Worm (Caenorhabditis elegans) whole organism, young adult: ENCODE measurements around the gene lin-38.
A peak's percentile ranks its signal among the peaks of the same experiment; 100 is the strongest.

Experiments
- B0035.1 ChIP-seq: sonication (generic microtip); optimal IDR thresholded peaks from 2 replicates; lab custom pipeline; 2016; ENCODE audit warnings: missing genetic modification characterization, mild to moderate bottlenecking, missing compliant biosample characterization, missing genotype, missing genetic modification reagents
- B0261.1 ChIP-seq: sonication (generic microtip); optimal IDR thresholded peaks from 2 replicates; lab custom pipeline; 2016; ENCODE audit warnings: mild to moderate bottlenecking, missing genetic modification characterization, moderate library complexity, missing compliant biosample characterization
- B0336.3 ChIP-seq: fragments of 200-800 bp; sonication (Bioruptor generic); IDR thresholded peaks from 2 replicates; pipeline ENCODE4 v1.3.6; 2022; ENCODE audit warnings: missing genetic modification characterization, missing compliant biosample characterization
- F22D6.2 ChIP-seq: sonication (generic microtip); optimal IDR thresholded peaks from 2 replicates; lab custom pipeline; 2016; ENCODE audit warnings: mild to moderate bottlenecking, missing genetic modification characterization, missing compliant biosample characterization
- F23B12.7 ChIP-seq: sonication (generic microtip); optimal IDR thresholded peaks from 2 replicates; lab custom pipeline; 2017; ENCODE audit warnings: missing genetic modification characterization, mild to moderate bottlenecking, missing compliant biosample characterization, antibody characterized with exemption, moderate library complexity; ENCODE audit not compliant: insufficient read depth
- F33H1.4 ChIP-seq: fragments of 200-800 bp; sonication (Bioruptor generic); IDR thresholded peaks from 2 replicates; pipeline ENCODE4 v1.3.6; 2022; ENCODE audit warnings: missing genetic modification reagents, missing genetic modification characterization, missing compliant biosample characterization
- Y95B8A.8 ChIP-seq: fragments of 200-800 bp; sonication (Bioruptor generic); IDR thresholded peaks from 2 replicates; pipeline ENCODE4 v1.3.6; 2022; ENCODE audit warnings: missing genetic modification reagents, missing genetic modification characterization, missing compliant biosample characterization
- ama-1 ChIP-seq, 3 experiments: fragments of 150-350 bp in 1 of 3; sonication (generic microtip) in 2 of 3; optimal IDR thresholded peaks; 2 replicates each; lab custom pipeline; 2014 to 2018; ENCODE audit warnings: missing biosample characterization in 2 of 3, missing genetic modification characterization in 2 of 3, missing genetic modification reagents in 2 of 3
- aptf-3 ChIP-seq: fragments of 200-800 bp; sonication (Bioruptor generic); IDR thresholded peaks from 2 replicates; pipeline ENCODE4 v1.3.6; 2022; ENCODE audit warnings: missing genetic modification characterization, missing compliant biosample characterization
- ceh-27 ChIP-seq: fragments of 200-800 bp; sonication (Bioruptor generic); optimal IDR thresholded peaks from 2 replicates; lab custom pipeline; 2018; ENCODE audit warnings: mild to moderate bottlenecking, missing genetic modification characterization, moderate library complexity, missing compliant biosample characterization
- chd-7 ChIP-seq: sonication (generic microtip); optimal IDR thresholded peaks from 2 replicates; lab custom pipeline; 2016; ENCODE audit warnings: mild to moderate bottlenecking, missing genetic modification characterization, moderate library complexity, missing compliant biosample characterization
- egrh-3 ChIP-seq: fragments of 200-800 bp; sonication (Bioruptor generic); IDR thresholded peaks from 2 replicates; pipeline ENCODE4 v1.3.6; 2022; ENCODE audit warnings: missing genetic modification reagents, missing genetic modification characterization, missing compliant biosample characterization
- hlh-12 ChIP-seq: sonication (generic microtip); optimal IDR thresholded peaks from 2 replicates; lab custom pipeline; 2016; ENCODE audit warnings: missing genetic modification characterization, missing compliant biosample characterization
- hmg-1.2 ChIP-seq: fragments of 200-800 bp; sonication (Bioruptor generic); IDR thresholded peaks from 2 replicates; pipeline ENCODE4 v1.3.6; 2022; ENCODE audit warnings: missing genetic modification reagents, missing genetic modification characterization, missing compliant biosample characterization
- hmg-20 ChIP-seq: fragments of 200-800 bp; sonication (Bioruptor generic); IDR thresholded peaks from 2 replicates; pipeline ENCODE4 v1.3.6; 2022; ENCODE audit warnings: missing genetic modification reagents, missing genetic modification characterization, missing compliant biosample characterization
- hrde-1 ChIP-seq: sonication (generic microtip); optimal IDR thresholded peaks from 2 replicates; lab custom pipeline; 2016; ENCODE audit warnings: missing genetic modification characterization, mild to moderate bottlenecking, missing compliant biosample characterization, moderate library complexity, missing genotype, missing genetic modification reagents, borderline replicate concordance
- let-526 ChIP-seq: fragments of 200-800 bp; sonication (Bioruptor generic); IDR thresholded peaks from 2 replicates; pipeline ENCODE4 v1.3.6; 2022; ENCODE audit warnings: missing genetic modification reagents, missing genetic modification characterization, missing compliant biosample characterization
- let-607 ChIP-seq, 2 experiments: fragments of 200-800 bp in 1 of 2; sonication (Bioruptor generic) in 1 of 2; sonication (generic microtip) in 1 of 2; optimal IDR thresholded peaks; 2 replicates each; lab custom pipeline; 2016 to 2018; ENCODE audit warnings: mild to moderate bottlenecking in 2 of 2, missing compliant biosample characterization in 2 of 2, missing genetic modification characterization in 2 of 2, moderate library complexity in 2 of 2, missing genotype in 1 of 2
- lin-26 ChIP-seq: fragments of 200-800 bp; sonication (Bioruptor generic); IDR thresholded peaks from 2 replicates; pipeline ENCODE4 v1.3.6; 2022; ENCODE audit warnings: missing genetic modification reagents, missing genetic modification characterization, missing compliant biosample characterization
- lin-35 ChIP-seq, 3 experiments: fragments of 150-350 bp in 2 of 3; sonication (generic microtip) in 1 of 3; optimal IDR thresholded peaks; 2 replicates each; lab custom pipeline; 2014 to 2018; ENCODE audit warnings: missing biosample characterization in 3 of 3, missing genetic modification characterization in 3 of 3, missing genetic modification reagents in 3 of 3
- lin-54 ChIP-seq: fragments of 200-800 bp; sonication (Bioruptor generic); optimal IDR thresholded peaks from 2 replicates; lab custom pipeline; 2018; ENCODE audit warnings: mild to moderate bottlenecking, missing genetic modification characterization, missing compliant biosample characterization
- lir-1 ChIP-seq: fragments of 200-800 bp; sonication (Bioruptor generic); conservative IDR thresholded peaks from 2 replicates; pipeline ENCODE4 v1.3.6; 2022; ENCODE audit warnings: missing genetic modification reagents, missing genetic modification characterization, missing compliant biosample characterization
- madf-10 ChIP-seq: sonication (generic microtip); optimal IDR thresholded peaks from 2 replicates; lab custom pipeline; 2016; ENCODE audit warnings: mild to moderate bottlenecking, missing genetic modification characterization, missing compliant biosample characterization
- madf-6 ChIP-seq: fragments of 200-800 bp; sonication (Bioruptor generic); IDR thresholded peaks from 2 replicates; pipeline ENCODE4 v1.3.6; 2022; ENCODE audit warnings: missing genetic modification reagents, missing genetic modification characterization, missing compliant biosample characterization
- madf-8 ChIP-seq: fragments of 200-800 bp; sonication (Bioruptor generic); conservative IDR thresholded peaks from 2 replicates; pipeline ENCODE4 v1.3.6; 2022; ENCODE audit warnings: missing genetic modification reagents, missing genetic modification characterization, missing compliant biosample characterization
- mes-4 ChIP-seq: sonication (generic microtip); optimal IDR thresholded peaks from 2 replicates; lab custom pipeline; 2016; ENCODE audit warnings: missing genotype, missing genetic modification characterization, missing compliant biosample characterization
- nfyb-1 ChIP-seq: fragments of 200-800 bp; sonication (Bioruptor generic); IDR thresholded peaks from 2 replicates; pipeline ENCODE4 v1.3.6; 2022; ENCODE audit warnings: missing genetic modification reagents, missing genetic modification characterization, missing compliant biosample characterization
- nhr-179 ChIP-seq: sonication (generic microtip); optimal IDR thresholded peaks from 2 replicates; lab custom pipeline; 2016; ENCODE audit warnings: mild to moderate bottlenecking, missing genetic modification characterization, missing compliant biosample characterization
- nhr-80 ChIP-seq: sonication (generic microtip); optimal IDR thresholded peaks from 2 replicates; lab custom pipeline; 2016; ENCODE audit warnings: missing genetic modification characterization, missing compliant biosample characterization
- pha-4 ChIP-seq: fragments of 150-350 bp; sonication (generic microtip); optimal IDR thresholded peaks from 2 replicates; lab custom pipeline; 2014; ENCODE audit warnings: missing biosample characterization, missing genetic modification reagents, missing genetic modification characterization
- rpc-1 ChIP-seq, 2 experiments: fragments of 150-350 bp in 1 of 2; sonication (generic microtip) in 1 of 2; optimal IDR thresholded peaks; 2 replicates each; lab custom pipeline; 2014 to 2018; ENCODE audit warnings: missing biosample characterization in 1 of 2, missing genetic modification characterization in 1 of 2, missing genetic modification reagents in 1 of 2, missing genotype in 1 of 2
- snpc-1.1 ChIP-seq: sonication (generic microtip); optimal IDR thresholded peaks from 2 replicates; lab custom pipeline; 2017; ENCODE audit warnings: missing genetic modification characterization, mild to moderate bottlenecking, missing compliant biosample characterization, antibody characterized with exemption, moderate library complexity, missing genotype, missing genetic modification reagents; ENCODE audit not compliant: insufficient read depth
- snpc-4 ChIP-seq, 5 experiments: fragments of 150-350 bp in 1 of 5; sonication (generic microtip) in 4 of 5; optimal IDR thresholded peaks; 2 replicates each; lab custom pipeline; 2014 to 2018; ENCODE audit warnings: missing genetic modification characterization in 5 of 5, missing biosample characterization in 3 of 5, antibody characterized with exemption in 2 of 5, mild to moderate bottlenecking in 2 of 5, missing compliant biosample characterization in 2 of 5, missing genotype in 2 of 5, moderate library complexity in 2 of 5, missing genetic modification reagents in 1 of 5
- sptf-2 ChIP-seq: fragments of 200-800 bp; sonication (Bioruptor generic); optimal IDR thresholded peaks from 2 replicates; lab custom pipeline; 2018; ENCODE audit warnings: mild to moderate bottlenecking, missing genetic modification characterization, missing compliant biosample characterization
- tbx-9 ChIP-seq: sonication (generic microtip); optimal IDR thresholded peaks from 2 replicates; lab custom pipeline; 2016; ENCODE audit warnings: borderline replicate concordance, missing genetic modification characterization, inconsistent platforms, missing compliant biosample characterization
- zfh-2 ChIP-seq: fragments of 200-800 bp; sonication (Bioruptor generic); conservative IDR thresholded peaks from 2 replicates; pipeline ENCODE4 v1.3.6; 2022; ENCODE audit warnings: missing genetic modification reagents, missing genetic modification characterization, missing compliant biosample characterization
- ztf-25 ChIP-seq: fragments of 200-800 bp; sonication (Bioruptor generic); IDR thresholded peaks from 2 replicates; pipeline ENCODE4 v1.3.6; 2022; ENCODE audit warnings: missing genetic modification reagents, missing genetic modification characterization, missing compliant biosample characterization

The lin-38 gene

ce11 chrII:13614516-13614915, 38.8 kb downstream of the lin-38 start:
- 0 out of 2 replicates have a peak, but pooled peaks have one; percentile 33 for TF ChIP-seq egrh-3 (GFP tag; lab: Robert Waterston, UW)
- TF ChIP-seq B0336.3 (GFP tag; lab: Robert Waterston, UW), result no peak
- TF ChIP-seq, all 124 proteins: peak for 1

ce11 chrII:13616000-13616399, 40.3 kb downstream of the lin-38 start, which contains the start of gene gst-14:
gst-14 (minus strand) TSS chrII:13616100.
- TF ChIP-seq zfh-2 (GFP tag; lab: Robert Waterston, UW) (no peak), F22D6.2 (no peak), snpc-4 (GFP tag; optimal IDR thresholded peaks at IDR 0.05; lab: Kevin White, UChicago) (no peak), snpc-4 (tag; optimal IDR thresholded peaks at IDR 0.05; lab: Kevin White, UChicago) (no peak), aptf-3 (GFP tag; lab: Robert Waterston, UW) (no peak), ceh-27 (GFP tag; lab: Kevin White, UChicago) (no peak), lin-35 (GFP tag; optimal IDR thresholded peaks at IDR 0.05; lab: Kevin White, UChicago) (no peak), let-526 (no peak), rpc-1 (optimal IDR thresholded peaks at IDR 0.05; lab: Kevin White, UChicago) (no peak), rpc-1 (tag; optimal IDR thresholded peaks at IDR 0.05; lab: Kevin White, UChicago) (no peak)

ce11 chrII:13617808-13618207, 42.1 kb downstream of the lin-38 start, which contains the start of gene gst-12:
gst-12 (minus strand) TSS chrII:13618061.
- TF ChIP-seq lin-35 (GFP tag; optimal IDR thresholded peaks at IDR 0.05; lab: Kevin White, UChicago) (no peak), pha-4 (no peak), B0035.1 (tag; lab: Kevin White, UChicago) (no peak), hmg-1.2 (GFP tag; lab: Robert Waterston, UW) (no peak), ama-1 (optimal IDR thresholded peaks at IDR 0.05; lab: Kevin White, UChicago) (no peak), ama-1 (GFP tag; optimal IDR thresholded peaks at IDR 0.05; lab: Kevin White, UChicago) (no peak), Y95B8A.8 (GFP tag; lab: Robert Waterston, UW) (no peak)

- TF ChIP-seq F33H1.4 (GFP tag; lab: Robert Waterston, UW), result peak; percentile 71
- TF ChIP-seq madf-6 (GFP tag; lab: Robert Waterston, UW), result peak; percentile 67
- 0 out of 2 replicates have a peak, but pooled peaks have one; percentile 13 for TF ChIP-seq madf-8 (GFP tag; lab: Robert Waterston, UW)
- TF ChIP-seq, all 124 proteins: peak for 3; not testable (repeated sequence) for 121
Measured at ce11 chrII:13622179-13622578, 46.5 kb downstream of the lin-38 start.

ce11 chrII:13624330-13624729, 48.6 kb downstream of the lin-38 start, which contains the start of gene gst-16:
gst-16 (minus strand) TSS chrII:13624440.
- TF ChIP-seq B0261.1 (no peak), nhr-179 (tag; lab: Kevin White, UChicago) (no peak), nfyb-1 (GFP tag; lab: Robert Waterston, UW) (no peak), B0035.1 (tag; lab: Kevin White, UChicago) (no peak), madf-10 (no peak), chd-7 (tag; lab: Kevin White, UChicago) (no peak)

- TF ChIP-seq lir-1 (GFP tag; lab: Robert Waterston, UW) (no peak), hrde-1 (tag; lab: Kevin White, UChicago) (no peak), F23B12.7 (tag; lab: Kevin White, UChicago) (no peak), lin-54 (GFP tag; lab: Kevin White, UChicago) (no peak), snpc-1.1 (no peak), sptf-2 (GFP tag; lab: Kevin White, UChicago) (no peak), lin-26 (GFP tag; lab: Robert Waterston, UW) (no peak), ztf-25 (GFP tag; lab: Robert Waterston, UW) (no peak), pha-4 (no peak), snpc-4 (GFP tag; optimal IDR thresholded peaks at IDR 0.05; lab: Kevin White, UChicago) (no peak), snpc-4 (tag; optimal IDR thresholded peaks at IDR 0.05; lab: Kevin White, UChicago) (no peak), hlh-12 (tag; lab: Kevin White, UChicago) (no peak), hmg-20 (GFP tag; lab: Robert Waterston, UW) (no peak), aptf-3 (GFP tag; lab: Robert Waterston, UW) (no peak), let-607 (tag; optimal IDR thresholded peaks at IDR 0.05; lab: Kevin White, UChicago) (no peak), zfh-2 (GFP tag; lab: Robert Waterston, UW) (no peak), tbx-9 (no peak), mes-4 (tag; lab: Kevin White, UChicago) (no peak), nhr-80 (no peak)
Measured at ce11 chrII:13627001-13627400, 51.3 kb downstream of the lin-38 start, which contains the start of gene gst-19. gst-19 (minus strand) TSS chrII:13627145.
